Fruit fly (Drosophila melanogaster): Measurements from ENCODE around the gene mthl7.

DNA sequence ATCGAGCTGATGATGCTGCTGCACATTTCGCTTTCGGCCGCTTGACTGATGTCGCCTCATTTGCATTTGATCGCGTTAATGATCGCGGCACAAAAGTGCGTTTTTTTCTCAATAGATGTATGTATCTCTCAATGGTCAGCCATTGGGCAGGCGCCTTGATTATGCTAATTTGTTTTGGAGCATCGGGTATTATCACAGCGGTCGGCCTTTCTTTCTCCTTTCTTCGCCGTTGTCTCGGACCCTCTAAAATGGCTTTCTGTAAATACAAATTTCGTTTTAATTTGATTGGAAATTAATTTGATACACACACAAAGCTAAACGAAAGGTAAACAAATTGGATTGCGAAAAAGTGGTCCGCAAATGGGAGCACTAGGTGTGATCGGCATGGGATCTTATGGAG is 25.0 kb downstream of the mthl7 start:
- TF ChIP-seq pzg (GFP tag; optimal IDR thresholded peaks at IDR 0.05) (no peak), CG10366 (GFP tag; IDR thresholded peaks at IDR 0.05) (no peak), bowl (GFP tag; IDR thresholded peaks at IDR 0.05) (no peak), CG14050 (GFP tag; IDR thresholded peaks at IDR 0.05) (no peak), Med (GFP tag) (no peak), lola (GFP tag; optimal IDR thresholded peaks at IDR 0.05) (no peak), Hmr (GFP tag; optimal IDR thresholded peaks at IDR 0.05) (no peak), CG13296 (GFP tag; optimal IDR thresholded peaks at IDR 0.05) (no peak), Dip3 (GFP tag; optimal IDR thresholded peaks at IDR 0.05) (no peak), fd102C (GFP tag; optimal IDR thresholded peaks at IDR 0.05) (no peak), Dbx (GFP tag; IDR thresholded peaks at IDR 0.05) (no peak)
